Worm (Caenorhabditis elegans) whole organism, L1 larva: ENCODE data around the gene num-1.

ENCODE experiments used
- C04F5.9 ChIP-seq: sonication (generic microtip); optimal IDR thresholded peaks from 2 replicates; lab custom pipeline; 2016; ENCODE audit warnings: missing genetic modification characterization, missing compliant biosample characterization
- fkh-4 ChIP-seq: sonication (generic microtip); optimal IDR thresholded peaks from 2 replicates; lab custom pipeline; 2016; ENCODE audit warnings: missing compliant biosample characterization, missing genetic modification characterization, borderline replicate concordance
- tbx-2 ChIP-seq: sonication (generic microtip); optimal IDR thresholded peaks from 2 replicates; lab custom pipeline; 2016; ENCODE audit warnings: missing genetic modification characterization, missing compliant biosample characterization
- unc-30 ChIP-seq: sonication (generic microtip); optimal IDR thresholded peaks from 2 replicates; lab custom pipeline; 2017; ENCODE audit warnings: missing biosample characterization, missing genetic modification characterization

DNA sequence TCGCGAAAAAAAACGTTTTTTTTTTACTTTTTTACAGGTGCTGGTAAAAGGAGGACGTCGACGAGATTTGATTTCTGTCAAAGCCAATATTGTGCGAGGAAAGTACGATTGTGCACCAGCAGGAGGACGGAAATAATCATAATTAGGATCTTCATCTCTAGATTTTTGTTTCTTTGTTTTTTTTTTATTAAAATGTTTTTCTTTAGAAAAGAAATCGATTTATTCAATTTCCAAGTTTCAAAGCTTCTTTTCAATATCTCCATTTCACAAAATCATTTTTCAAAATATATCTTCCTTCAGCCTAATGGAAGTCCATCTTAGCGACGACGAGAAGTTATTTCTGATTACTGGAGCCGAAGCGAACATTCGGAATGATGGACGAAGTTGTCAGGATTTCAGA, 9.0 kb downstream of the num-1 start, which contains the start of gene exos-7:
- TF ChIP-seq tbx-2 (tag; lab: Kevin White, UChicago) (no peak), fkh-4 (tag; lab: Kevin White, UChicago) (no peak), C04F5.9 (tag; lab: Kevin White, UChicago) (no peak), unc-30 (tag; lab: Kevin White, UChicago) (no peak)
